Fruit fly (Drosophila melanogaster) S2 (cell line): Measurements from ENCODE around the gene Polr2C.

Experiments
- CG8478 ChIP-seq: fragments of >200 bp; optimal IDR thresholded peaks from 2 replicates; lab custom pipeline; 2018
- CTCF ChIP-seq, 2 experiments: fragments of >200 bp; optimal IDR thresholded peaks; 2 replicates each; lab custom pipeline; 2018

DNA sequence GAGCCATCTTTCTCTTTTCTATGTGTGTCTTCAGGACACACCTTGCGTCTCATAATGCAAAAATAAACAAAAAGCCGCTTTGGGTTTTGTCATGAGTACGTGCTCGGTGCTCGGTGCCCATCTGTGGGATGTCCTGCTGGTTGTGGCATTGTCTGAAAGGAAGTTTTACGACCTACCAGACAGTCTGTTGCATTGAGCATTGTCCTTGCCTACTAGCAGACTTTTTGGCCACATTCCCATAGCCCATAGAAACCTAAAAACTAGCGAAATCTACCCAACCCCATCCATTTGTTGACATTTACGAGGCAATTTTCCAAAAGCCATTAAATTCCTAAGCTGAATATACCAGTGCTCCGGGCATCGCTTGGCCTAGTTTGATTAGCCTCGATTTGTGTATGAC, 18.0 kb downstream of the Polr2C start:
- TF ChIP-seq CG8478 (lab: Kevin White, UChicago) = no peak
- TF ChIP-seq CTCF (optimal IDR thresholded peaks at IDR 0.05; lab: Kevin White, UChicago) = no peak
